Worm (Caenorhabditis elegans): Measurements from ENCODE around the gene acr-9.

ce11 chrX:13672622-13673021, 25.9 kb upstream of the acr-9 start:
- TF ChIP-seq ceh-18 (tag; optimal IDR thresholded peaks at IDR 0.05) (no peak), elt-4 (tag; optimal IDR thresholded peaks at IDR 0.05) (no peak), ama-1 (optimal IDR thresholded peaks at IDR 0.05) (no peak), pros-1 (tag; optimal IDR thresholded peaks at IDR 0.05) (no peak), T23F11.4 (GFP tag; optimal IDR thresholded peaks at IDR 0.05) (no peak)
